Fruit fly (Drosophila melanogaster) whole organism, prepupa: ENCODE results near the gene CG17272.

ENCODE experiments used
- Blimp-1 ChIP-seq: fragments of 200-800 bp; sonication (Bioruptor generic); optimal IDR thresholded peaks from 3 replicates; lab custom pipeline; 2017; ENCODE audit warnings: missing biosample characterization, missing genetic modification characterization, mild to moderate bottlenecking, moderate library complexity, missing genetic modification reagents
- CG10631 ChIP-seq: fragments of 200-800 bp; sonication (Bioruptor generic); optimal IDR thresholded peaks from 2 replicates; lab custom pipeline; 2016; ENCODE audit warnings: missing biosample characterization, missing genetic modification characterization
- CG11294 ChIP-seq: fragments of 200-800 bp; sonication (Bioruptor generic); IDR thresholded peaks from 2 replicates; pipeline ENCODE4 v1.3.6; 2022; ENCODE audit warnings: missing biosample characterization, missing genetic modification characterization
- CG11902 ChIP-seq: fragments of 200-800 bp; sonication (Bioruptor generic); optimal IDR thresholded peaks from 3 replicates; lab custom pipeline; 2016; ENCODE audit warnings: missing biosample characterization, missing genetic modification characterization
- CG15336 ChIP-seq: fragments of 200-800 bp; sonication (Bioruptor generic); IDR thresholded peaks from 2 replicates; pipeline ENCODE4 v1.3.6; 2022; ENCODE audit warnings: missing biosample characterization, missing genetic modification characterization
- CG1621 ChIP-seq: fragments of 200-800 bp; sonication (Bioruptor generic); optimal IDR thresholded peaks from 3 replicates; lab custom pipeline; 2018; ENCODE audit warnings: missing biosample characterization, mild to moderate bottlenecking, missing genetic modification characterization
- CG16779 ChIP-seq: fragments of 200-800 bp; sonication (Bioruptor generic); optimal IDR thresholded peaks from 3 replicates; lab custom pipeline; 2017; ENCODE audit warnings: missing biosample characterization, mild to moderate bottlenecking, missing genetic modification characterization
- CG3032 ChIP-seq: fragments of 200-800 bp; optimal IDR thresholded peaks from 2 replicates; lab custom pipeline; 2019; ENCODE audit warnings: missing biosample characterization, mild to moderate bottlenecking, missing genetic modification characterization, moderate library complexity
- CG31627 ChIP-seq: fragments of 200-800 bp; sonication (Bioruptor generic); optimal IDR thresholded peaks from 3 replicates; lab custom pipeline; 2016; ENCODE audit warnings: missing biosample characterization, missing genetic modification characterization
- CG32006 ChIP-seq: fragments of 200-800 bp; sonication (Bioruptor generic); optimal IDR thresholded peaks from 3 replicates; lab custom pipeline; 2017; ENCODE audit warnings: missing biosample characterization, mild to moderate bottlenecking, missing genetic modification characterization
- CG34406 ChIP-seq: fragments of 200-800 bp; sonication (Bioruptor generic); optimal IDR thresholded peaks from 3 replicates; lab custom pipeline; 2016; ENCODE audit warnings: missing biosample characterization, missing genetic modification characterization
- CG3919 ChIP-seq: fragments of 200-800 bp; sonication (Bioruptor generic); optimal IDR thresholded peaks from 3 replicates; lab custom pipeline; 2016; ENCODE audit warnings: missing biosample characterization, missing genetic modification characterization
- CG6163 ChIP-seq: fragments of 200-800 bp; sonication (Bioruptor generic); IDR thresholded peaks from 3 replicates; pipeline ENCODE4 v1.3.6; 2022; ENCODE audit warnings: missing biosample characterization, missing genetic modification characterization
- CG6276 ChIP-seq: fragments of 200-800 bp; sonication (Bioruptor generic); optimal IDR thresholded peaks from 2 replicates; lab custom pipeline; 2017; ENCODE audit warnings: missing biosample characterization, mild to moderate bottlenecking, missing genetic modification characterization
- CG6854 ChIP-seq: fragments of 200-800 bp; sonication (Bioruptor generic); optimal IDR thresholded peaks from 2 replicates; lab custom pipeline; 2017; ENCODE audit warnings: missing biosample characterization, mild to moderate bottlenecking, missing genetic modification characterization
- CG8119 ChIP-seq: fragments of 200-800 bp; sonication (Bioruptor generic); IDR thresholded peaks from 3 replicates; pipeline ENCODE4 v1.3.6; 2022; ENCODE audit warnings: missing biosample characterization, missing genetic modification characterization
- CG8319 ChIP-seq: fragments of 200-800 bp; sonication (Bioruptor generic); optimal IDR thresholded peaks from 3 replicates; lab custom pipeline; 2016; ENCODE audit warnings: missing biosample characterization, missing genetic modification characterization
- CG8632 ChIP-seq: fragments of 200-800 bp; sonication (Bioruptor generic); optimal IDR thresholded peaks from 3 replicates; lab custom pipeline; 2016; ENCODE audit warnings: missing biosample characterization, missing genetic modification characterization
- Eip75B ChIP-seq: fragments of 200-800 bp; sonication (Bioruptor generic); optimal IDR thresholded peaks from 3 replicates; lab custom pipeline; 2016; ENCODE audit warnings: missing biosample characterization, missing genetic modification characterization
- Eip93F ChIP-seq: fragments of 200-800 bp; sonication (Bioruptor generic); optimal IDR thresholded peaks from 2 replicates; lab custom pipeline; 2016; ENCODE audit warnings: missing biosample characterization, mild to moderate bottlenecking, missing genetic modification characterization
- Ets21C ChIP-seq: fragments of 200-800 bp; sonication (Bioruptor generic); optimal IDR thresholded peaks from 3 replicates; lab custom pipeline; 2016; ENCODE audit warnings: missing biosample characterization, missing genetic modification characterization
- Ets96B ChIP-seq: fragments of 200-800 bp; optimal IDR thresholded peaks from 2 replicates; lab custom pipeline; 2019; ENCODE audit warnings: missing biosample characterization, mild to moderate bottlenecking, missing genetic modification characterization, moderate library complexity
- Gug ChIP-seq: fragments of 200-800 bp; sonication (Bioruptor generic); IDR thresholded peaks from 2 replicates; pipeline ENCODE4 v1.3.6; 2022; ENCODE audit warnings: missing biosample characterization, missing genetic modification characterization
- Hr38 ChIP-seq: sonication (Bioruptor generic); optimal IDR thresholded peaks from 2 replicates; lab custom pipeline; 2016; ENCODE audit warnings: missing biosample characterization, missing genetic modification characterization
- Hr39 ChIP-seq: fragments of 200-800 bp; sonication (Bioruptor generic); optimal IDR thresholded peaks from 2 replicates; lab custom pipeline; 2016; ENCODE audit warnings: missing biosample characterization, missing genetic modification characterization
- Hr4 ChIP-seq: fragments of 200-800 bp; sonication (Bioruptor generic); optimal IDR thresholded peaks from 3 replicates; lab custom pipeline; 2016; ENCODE audit warnings: missing biosample characterization, missing genetic modification characterization
- Lpt ChIP-seq: fragments of 200-800 bp; sonication (Bioruptor generic); optimal IDR thresholded peaks from 3 replicates; lab custom pipeline; 2016; ENCODE audit warnings: missing biosample characterization, missing genetic modification characterization
- Met ChIP-seq: fragments of 200-800 bp; sonication (Bioruptor generic); optimal IDR thresholded peaks from 3 replicates; lab custom pipeline; 2016; ENCODE audit warnings: missing biosample characterization, missing genetic modification characterization
- OdsH ChIP-seq: fragments of 200-800 bp; sonication (Bioruptor generic); optimal IDR thresholded peaks from 3 replicates; lab custom pipeline; 2016; ENCODE audit warnings: missing biosample characterization, missing genetic modification characterization
- Smox ChIP-seq: fragments of 200-800 bp; sonication (Bioruptor generic); optimal IDR thresholded peaks from 3 replicates; lab custom pipeline; 2016; ENCODE audit warnings: missing biosample characterization, missing genetic modification characterization
- Sox102F ChIP-seq: fragments of 200-800 bp; sonication (Bioruptor generic); optimal IDR thresholded peaks from 2 replicates; lab custom pipeline; 2016; ENCODE audit warnings: missing biosample characterization, mild to moderate bottlenecking, missing genetic modification characterization
- Sox14 ChIP-seq: fragments of 200-800 bp; sonication (Bioruptor generic); optimal IDR thresholded peaks from 3 replicates; lab custom pipeline; 2016; ENCODE audit warnings: missing biosample characterization, missing genetic modification characterization
- Sox15 ChIP-seq: fragments of 200-800 bp; sonication (Bioruptor generic); optimal IDR thresholded peaks from 3 replicates; lab custom pipeline; 2016; ENCODE audit warnings: missing biosample characterization, missing genetic modification characterization
- dsx ChIP-seq: fragments of 200-800 bp; optimal IDR thresholded peaks from 3 replicates; lab custom pipeline; 2019; ENCODE audit warnings: missing biosample characterization, mild to moderate bottlenecking, missing genetic modification characterization, moderate library complexity; ENCODE audit not compliant: poor library complexity, severe bottlenecking
- eg ChIP-seq: fragments of 200-800 bp; sonication (Bioruptor generic); IDR thresholded peaks from 3 replicates; pipeline ENCODE4 v1.3.6; 2022; ENCODE audit warnings: missing biosample characterization, missing genetic modification characterization
- esn ChIP-seq: fragments of 200-800 bp; sonication (Bioruptor generic); optimal IDR thresholded peaks from 2 replicates; lab custom pipeline; 2016; ENCODE audit warnings: missing biosample characterization, mild to moderate bottlenecking, missing genetic modification characterization, moderate library complexity
- fd59A ChIP-seq: fragments of 200-800 bp; sonication (Bioruptor generic); optimal IDR thresholded peaks from 2 replicates; lab custom pipeline; 2017; ENCODE audit warnings: missing biosample characterization, mild to moderate bottlenecking, missing genetic modification characterization, missing genetic modification reagents
- fd85E ChIP-seq: fragments of 200-800 bp; sonication (Bioruptor generic); optimal IDR thresholded peaks from 3 replicates; lab custom pipeline; 2016; ENCODE audit warnings: missing biosample characterization, missing genetic modification characterization
- lz ChIP-seq: fragments of 200-800 bp; sonication (Bioruptor generic); optimal IDR thresholded peaks from 3 replicates; lab custom pipeline; 2016; ENCODE audit warnings: missing biosample characterization, missing genetic modification characterization
- net ChIP-seq: fragments of 200-800 bp; sonication (Bioruptor generic); optimal IDR thresholded peaks from 3 replicates; lab custom pipeline; 2016; ENCODE audit warnings: missing biosample characterization, missing genetic modification characterization
- pdm3 ChIP-seq: fragments of 200-800 bp; sonication (Bioruptor generic); optimal IDR thresholded peaks from 3 replicates; lab custom pipeline; 2016; ENCODE audit warnings: missing biosample characterization, missing genetic modification characterization
- salr ChIP-seq, 2 experiments: fragments of 200-800 bp; sonication (Bioruptor generic); optimal IDR thresholded peaks; 3 replicates each; lab custom pipeline; 2016 to 2018; ENCODE audit warnings: missing biosample characterization in 2 of 2, missing genetic modification characterization in 2 of 2, mild to moderate bottlenecking in 1 of 2
- ss ChIP-seq, 2 experiments: fragments of 200-800 bp; sonication (Bioruptor generic); optimal IDR thresholded peaks; 2 replicates in 1 of 2; 3 replicates in 1 of 2; lab custom pipeline; 2017 to 2018; ENCODE audit warnings: mild to moderate bottlenecking in 2 of 2, missing biosample characterization in 2 of 2, missing genetic modification characterization in 2 of 2, moderate library complexity in 1 of 2
- vri ChIP-seq: fragments of 200-800 bp; sonication (Bioruptor generic); optimal IDR thresholded peaks from 3 replicates; lab custom pipeline; 2016; ENCODE audit warnings: missing biosample characterization, mild to moderate bottlenecking, missing genetic modification characterization

Gene CG17272

DNA sequence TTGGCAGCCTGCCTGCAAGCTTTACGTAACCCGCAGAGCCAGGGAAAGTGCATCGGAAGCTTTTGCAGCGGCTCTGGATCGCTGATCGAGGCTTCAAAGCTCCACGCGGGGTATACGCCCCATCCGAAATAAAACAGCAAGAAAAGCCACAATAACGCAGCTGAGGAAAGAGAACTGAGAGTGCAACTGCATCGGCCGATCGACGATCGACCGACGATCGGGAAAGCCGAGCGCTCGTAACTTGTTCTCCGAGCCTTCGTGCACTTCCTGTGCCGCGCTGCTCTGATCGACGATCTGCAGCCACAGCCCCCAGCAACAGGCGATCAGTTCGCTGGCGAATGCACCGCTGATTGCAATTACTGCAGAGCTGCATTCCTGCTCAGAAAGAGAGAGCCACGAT is 44.1 kb downstream of the CG17272 start (continued):
- TF ChIP-seq dsx (GFP tag; lab: Kevin White, UChicago) (peak; percentile 63), CG3919 (GFP tag; lab: Kevin White, UChicago) (peak; percentile 78), CG8632 (peak; percentile 18), pdm3 (GFP tag; lab: Kevin White, UChicago) (no peak), Sox102F (GFP tag; lab: Kevin White, UChicago) (peak; percentile 72), CG8319 (GFP tag; lab: Kevin White, UChicago) (no peak), esn (peak; percentile 58), net (GFP tag; lab: Kevin White, UChicago) (peak; percentile 65), fd85E (GFP tag; lab: Kevin White, UChicago) (peak; percentile 81), CG31627 (GFP tag; lab: Kevin White, UChicago) (no peak), Hr39 (no peak), Hr4 (no peak), Blimp-1 (GFP tag; lab: Kevin White, UChicago) (peak; percentile 82), CG8119 (GFP tag; lab: Robert Waterston, UW) (peak; percentile 80; the same call in 2 of the 3 replicates), Sox15 (GFP tag; lab: Kevin White, UChicago) (no peak)

DNA sequence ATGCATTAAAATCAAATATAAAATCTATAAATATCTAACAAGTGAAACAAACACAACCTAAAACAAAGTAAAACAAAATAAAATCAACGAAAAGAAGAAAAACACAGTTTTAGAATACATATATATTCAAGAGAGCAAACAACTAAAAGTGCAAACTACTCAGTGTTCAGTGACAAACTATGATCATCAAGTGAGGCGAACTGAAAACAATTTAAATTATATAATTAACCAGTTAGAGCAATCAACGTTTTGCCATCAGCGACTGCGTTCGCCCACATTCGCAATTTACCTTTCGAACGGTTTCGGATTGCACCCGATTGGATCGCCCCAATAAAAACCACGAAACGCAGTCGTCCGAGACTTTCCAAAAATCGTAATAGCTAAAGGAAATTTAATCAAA is 44.5 kb downstream of the CG17272 start:
- TF ChIP-seq dsx (GFP tag; lab: Kevin White, UChicago) (no peak), Ets21C (GFP tag; lab: Kevin White, UChicago) (no peak), OdsH (GFP tag; lab: Kevin White, UChicago) (no peak), Eip75B (GFP tag; lab: Kevin White, UChicago) (no peak), CG16779 (tag; lab: Kevin White, UChicago) (no peak), vri (GFP tag; lab: Kevin White, UChicago) (no peak), fd85E (GFP tag; lab: Kevin White, UChicago) (no peak), CG32006 (GFP tag; lab: Kevin White, UChicago) (no peak), ss (GFP tag; optimal IDR thresholded peaks at IDR 0.05; lab: Kevin White, UChicago) (no peak), net (GFP tag; lab: Kevin White, UChicago) (no peak), Lpt (no peak), Hr4 (no peak), Ets96B (tag; lab: Kevin White, UChicago) (no peak), CG6276 (GFP tag; lab: Kevin White, UChicago) (no peak)

DNA sequence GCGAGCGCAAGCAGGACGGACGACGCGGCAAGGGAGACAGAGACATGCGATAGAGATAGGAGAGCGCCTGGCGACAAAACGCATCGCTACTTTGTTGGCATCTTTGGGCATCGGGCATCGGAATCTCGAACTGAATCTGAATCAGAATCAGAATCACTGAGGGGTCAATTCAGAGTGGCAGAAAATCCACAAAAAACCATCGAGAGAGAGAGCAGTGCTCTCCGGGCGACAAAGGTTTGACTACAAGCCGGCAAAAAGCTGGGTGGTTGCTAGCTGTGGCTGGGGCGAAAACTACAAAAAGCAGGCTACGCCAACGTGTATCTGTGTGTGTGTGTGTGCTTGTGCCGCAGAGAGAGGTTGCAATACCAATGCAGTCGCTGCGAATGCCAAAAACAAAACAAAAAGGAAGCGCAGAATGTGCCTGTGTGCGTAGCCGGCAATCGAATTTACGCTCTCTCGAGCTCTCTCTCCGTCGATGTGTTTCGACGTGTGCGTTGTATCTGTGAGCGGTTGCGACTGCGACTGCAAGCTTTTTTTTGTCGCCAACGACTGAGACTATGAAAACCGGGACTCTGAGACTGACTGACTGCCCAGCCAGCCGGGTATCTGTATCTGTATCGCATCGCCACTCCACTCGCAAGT is 45.6 kb downstream of the CG17272 start:
- TF ChIP-seq Sox14 = peak; percentile 71
- peak; percentile 31 for TF ChIP-seq Ets21C (GFP tag; lab: Kevin White, UChicago)
- peak; percentile 94 for TF ChIP-seq CG1621
- TF ChIP-seq CG6276 (GFP tag; lab: Kevin White, UChicago) = peak; percentile 96
- no peak for TF ChIP-seq CG11902 (GFP tag; lab: Kevin White, UChicago)
- TF ChIP-seq Hr38 (GFP tag; lab: Kevin White, UChicago) = no peak
- peak; percentile 89 for TF ChIP-seq CG11294 (GFP tag; lab: Robert Waterston, UW)
- peak; percentile 93 for TF ChIP-seq Gug
- peak; percentile 93 for TF ChIP-seq vri (GFP tag; lab: Kevin White, UChicago)
- TF ChIP-seq dsx (GFP tag; lab: Kevin White, UChicago) = peak; percentile 94
- peak; percentile 98 for TF ChIP-seq eg
- peak; percentile 70 for TF ChIP-seq pdm3 (GFP tag; lab: Kevin White, UChicago)
- peak; percentile 89 for TF ChIP-seq net (GFP tag; lab: Kevin White, UChicago)
- TF ChIP-seq fd59A (GFP tag; lab: Kevin White, UChicago) = peak; percentile 83
- TF ChIP-seq CG34406 (GFP tag; lab: Kevin White, UChicago) = peak; percentile 83
- peak; percentile 90 for TF ChIP-seq Lpt
- TF ChIP-seq salr (GFP tag; optimal IDR thresholded peaks at IDR 0.05; lab: Kevin White, UChicago) = peak; percentile 58 to 74
- TF ChIP-seq Smox (GFP tag; lab: Kevin White, UChicago) = peak; percentile 54
- peak; percentile 37 for TF ChIP-seq lz (GFP tag; lab: Kevin White, UChicago)
- peak; percentile 95 for TF ChIP-seq Ets96B (tag; lab: Kevin White, UChicago)
- peak; percentile 99 for TF ChIP-seq ss (GFP tag; optimal IDR thresholded peaks at IDR 0.05; lab: Kevin White, UChicago)
- TF ChIP-seq CG8119 (GFP tag; lab: Robert Waterston, UW) = peak; percentile 98
- TF ChIP-seq Met (GFP tag; lab: Kevin White, UChicago) = peak; percentile 71
- peak; percentile 97 for TF ChIP-seq Eip93F
- peak; percentile 52 for TF ChIP-seq Hr4
- TF ChIP-seq CG16779 (tag; lab: Kevin White, UChicago) = peak; percentile 97
- TF ChIP-seq CG3919 (GFP tag; lab: Kevin White, UChicago) = peak; percentile 87
- TF ChIP-seq fd85E (GFP tag; lab: Kevin White, UChicago) = peak; percentile 98
- TF ChIP-seq CG10631 = no peak
- peak; percentile 98 for TF ChIP-seq CG15336 (GFP tag; lab: Robert Waterston, UW)
- TF ChIP-seq CG6854 (GFP tag; lab: Kevin White, UChicago) = peak; percentile 97
- TF ChIP-seq OdsH (GFP tag; lab: Kevin White, UChicago) = peak; percentile 71
- TF ChIP-seq CG6163 (GFP tag; lab: Robert Waterston, UW) = peak; percentile 99
- peak; percentile 87 for TF ChIP-seq CG3032 (tag; lab: Kevin White, UChicago)
